Worm (Caenorhabditis elegans): ENCODE data around the gene srv-10.
A peak's percentile ranks its signal among the peaks of the same experiment; 100 is the strongest.

Gene srv-10

ce11 chrV:13462974-13463373 is 39.3 kb downstream of the srv-10 start, which contains the start of gene frm-10 (continued):
- TF ChIP-seq ztf-22 (GFP tag; optimal IDR thresholded peaks at IDR 0.05) (no peak), ets-4 (GFP tag; optimal IDR thresholded peaks at IDR 0.05) (no peak), F52B5.7 (tag; optimal IDR thresholded peaks at IDR 0.05) (no peak), unc-62 (GFP tag; optimal IDR thresholded peaks at IDR 0.05) (peak; percentile 54), attf-3 (GFP tag; conservative IDR thresholded peaks at IDR 0.05) (0 out of 2 replicates have a peak, but pooled peaks have one; percentile 34), ekl-4 (GFP tag; IDR thresholded peaks at IDR 0.05) (no peak), tbx-9 (tag; optimal IDR thresholded peaks at IDR 0.05; ENCODE audit: borderline replicate concordance) (no peak), mes-4 (tag; optimal IDR thresholded peaks at IDR 0.05) (no peak), nhr-80 (tag; optimal IDR thresholded peaks at IDR 0.05) (peak; percentile 94), sea-2 (GFP tag; IDR thresholded peaks at IDR 0.05) (no peak), Y95B8A.8 (GFP tag; IDR thresholded peaks at IDR 0.05) (no peak), nfyb-1 (GFP tag; IDR thresholded peaks at IDR 0.05) (peak; percentile 74; the same call in 1 of the 2 replicates), F57C9.4 (tag; optimal IDR thresholded peaks at IDR 0.05) (no peak), ceh-40 (GFP tag; IDR thresholded peaks at IDR 0.05) (no peak), tbp1 (GFP tag; optimal IDR thresholded peaks at IDR 0.05) (no peak), ceh-91 (GFP tag; IDR thresholded peaks at IDR 0.05) (no peak), ztf-28 (GFP tag; IDR thresholded peaks at IDR 0.05) (no peak), hmg-20 (GFP tag; IDR thresholded peaks at IDR 0.05) (no peak), K11D2.4 (GFP tag; IDR thresholded peaks at IDR 0.05) (peak; percentile 34; the same call in 1 of the 2 replicates), dpff-1 (tag; optimal IDR thresholded peaks at IDR 0.05) (no peak), ztf-3 (GFP tag; optimal IDR thresholded peaks at IDR 0.05) (no peak), atf-7 (tag; optimal IDR thresholded peaks at IDR 0.05) (peak; percentile 84), egl-18 (GFP tag; IDR thresholded peaks at IDR 0.05) (no peak), egl-44 (GFP tag; IDR thresholded peaks at IDR 0.05) (peak; percentile 68; the same call in 1 of the 2 replicates), sptf-2 (GFP tag; optimal IDR thresholded peaks at IDR 0.05) (no peak), T07F8.4 (tag; optimal IDR thresholded peaks at IDR 0.05) (no peak), bed-2 (GFP tag; IDR thresholded peaks at IDR 0.05) (no peak), madf-10 (tag; optimal IDR thresholded peaks at IDR 0.05) (peak; percentile 74), mxl-1 (tag; optimal IDR thresholded peaks at IDR 0.05) (no peak), cebp-1 (GFP tag; IDR thresholded peaks at IDR 0.05) (peak; percentile 99), cebp-1 (tag; optimal IDR thresholded peaks at IDR 0.05) (peak; percentile 100), lsy-27 (tag; optimal IDR thresholded peaks at IDR 0.05; ENCODE audit: borderline replicate concordance, insufficient read depth) (no peak), snpc-1.1 (tag; optimal IDR thresholded peaks at IDR 0.05; ENCODE audit: insufficient read depth) (no peak), mel-28 (tag; optimal IDR thresholded peaks at IDR 0.05; ENCODE audit: borderline replicate concordance) (no peak), ama-1 (optimal IDR thresholded peaks at IDR 0.05) (no peak), ama-1 (GFP tag; optimal IDR thresholded peaks at IDR 0.05) (no peak), Y53G8AR.9 (GFP tag; conservative IDR thresholded peaks at IDR 0.05) (no peak), hsf-1 (GFP tag; IDR thresholded peaks at IDR 0.05) (no peak), ccch-3 (GFP tag; optimal IDR thresholded peaks at IDR 0.05) (no peak), nfya-2 (GFP tag; IDR thresholded peaks at IDR 0.05) (no peak), attf-6 (GFP tag; IDR thresholded peaks at IDR 0.05) (no peak), lin-35 (GFP tag; optimal IDR thresholded peaks at IDR 0.05) (no peak), unc-130 (GFP tag; optimal IDR thresholded peaks at IDR 0.05) (no peak), ceh-58 (GFP tag; IDR thresholded peaks at IDR 0.05) (no peak), C06A6.2 (GFP tag; conservative IDR thresholded peaks at IDR 0.05) (peak; percentile 51; the same call in 1 of the 2 replicates), aptf-2 (GFP tag; conservative IDR thresholded peaks at IDR 0.05) (no peak), mcd-1 (GFP tag; IDR thresholded peaks at IDR 0.05) (no peak; the same call in 1 of the 2 replicates), die-1 (tag; optimal IDR thresholded peaks at IDR 0.05) (no peak), nhr-120 (GFP tag; IDR thresholded peaks at IDR 0.05) (no peak), Y53F4B.3 (GFP tag; IDR thresholded peaks at IDR 0.05) (no peak), lag-1 (GFP tag; IDR thresholded peaks at IDR 0.05) (no peak)

All from whole organism, young adult.